Fruit fly (Drosophila melanogaster): ENCODE data around the gene ssp6.

ssp6 gene

DNA sequence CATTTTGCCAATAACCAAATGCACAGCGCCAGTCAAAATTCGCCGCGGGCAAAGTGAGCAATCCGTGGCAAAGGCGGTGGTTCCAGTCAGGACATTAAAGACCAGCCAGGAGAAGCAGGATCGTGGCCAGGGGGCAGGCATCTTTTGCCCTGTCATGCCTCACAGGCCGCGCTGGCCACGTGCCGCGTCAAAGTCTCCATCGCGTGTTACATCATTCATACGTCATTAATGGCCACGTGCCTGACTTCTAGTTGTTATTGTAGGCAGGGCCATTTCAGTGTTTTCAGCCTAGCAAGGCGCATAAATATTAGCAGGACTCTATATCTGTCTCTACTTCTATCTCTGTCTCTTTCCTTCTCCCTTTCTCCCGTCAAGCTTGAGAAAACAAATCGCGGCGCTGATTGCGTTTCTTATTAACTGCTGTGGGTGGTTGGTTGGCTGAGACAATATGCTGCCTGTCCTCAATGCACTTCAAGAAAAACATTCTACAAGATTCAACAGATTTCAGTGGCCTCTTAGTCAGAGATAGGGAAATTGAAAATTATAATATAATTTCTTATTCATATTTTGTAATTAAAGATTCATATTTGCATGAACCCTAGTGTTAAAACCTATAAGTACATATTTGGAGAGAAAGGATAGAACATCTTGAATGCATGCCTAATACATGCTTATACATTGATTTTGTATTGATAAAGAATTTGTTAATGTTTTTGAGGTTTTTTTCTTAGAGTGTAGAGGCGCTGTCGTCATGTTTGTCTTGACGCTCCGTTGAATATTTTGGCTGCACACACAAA is 31.9 kb downstream of the ssp6 start:
- TF ChIP-seq CG30020 (tag; optimal IDR thresholded peaks at IDR 0.05) (no peak), CG14710 (tag; optimal IDR thresholded peaks at IDR 0.05) (peak; percentile 50), CG31441 (GFP tag; IDR thresholded peaks at IDR 0.05) (peak; percentile 48; the same call in 1 of the 2 replicates), CG7928 (GFP tag; optimal IDR thresholded peaks at IDR 0.05) (no peak), CG9727 (GFP tag; optimal IDR thresholded peaks at IDR 0.05) (no peak), CG15269 (tag; optimal IDR thresholded peaks at IDR 0.05) (no peak), pros (GFP tag; optimal IDR thresholded peaks at IDR 0.05) (peak; percentile 48), CG9817 (tag; optimal IDR thresholded peaks at IDR 0.05) (no peak), pfk (GFP tag; optimal IDR thresholded peaks at IDR 0.05) (no peak), bsh (GFP tag; optimal IDR thresholded peaks at IDR 0.05) (peak in 1 of 2 experiments; percentile 50), tap (tag; optimal IDR thresholded peaks at IDR 0.05) (peak; percentile 19), CG8924 (tag; optimal IDR thresholded peaks at IDR 0.05) (peak; percentile 9), CG1832 (GFP tag; optimal IDR thresholded peaks at IDR 0.05) (no peak), HmgD (GFP tag; optimal IDR thresholded peaks at IDR 0.05) (no peak), CG7987 (GFP tag; optimal IDR thresholded peaks at IDR 0.05) (no peak), CG17361 (GFP tag; IDR thresholded peaks at IDR 0.05) (peak; percentile 50; the same call in 1 of the 3 replicates), CG18764 (GFP tag; optimal IDR thresholded peaks at IDR 0.05) (no peak), CG14667 (GFP tag; IDR thresholded peaks at IDR 0.05) (no peak), Meics (GFP tag; optimal IDR thresholded peaks at IDR 0.05) (no peak), sc (optimal IDR thresholded peaks at IDR 0.05) (no peak), sc (GFP tag; optimal IDR thresholded peaks at IDR 0.05) (peak; percentile 6), CG12071 (GFP tag; optimal IDR thresholded peaks at IDR 0.05) (no peak), CG10431 (GFP tag; optimal IDR thresholded peaks at IDR 0.05) (no peak), D19B (GFP tag; optimal IDR thresholded peaks at IDR 0.05) (no peak), CG15696 (tag; optimal IDR thresholded peaks at IDR 0.05) (peak; percentile 25), Dll (GFP tag; IDR thresholded peaks at IDR 0.05; ENCODE audit: partially characterized antibody) (no peak), sens-2 (GFP tag; IDR thresholded peaks at IDR 0.05) (0 out of 2 replicates have a peak, but pooled peaks have one; percentile 12), br (optimal IDR thresholded peaks at IDR 0.05) (no peak), gem (tag; optimal IDR thresholded peaks at IDR 0.05) (peak; percentile 53), CG8089 (GFP tag; optimal IDR thresholded peaks at IDR 0.05) (no peak), nmo (GFP tag; optimal IDR thresholded peaks at IDR 0.05) (peak; percentile 23), fd102C (GFP tag; optimal IDR thresholded peaks at IDR 0.05) (no peak), CG1792 (GFP tag; optimal IDR thresholded peaks at IDR 0.05) (no peak), Sox100B (GFP tag; optimal IDR thresholded peaks at IDR 0.05) (peak; percentile 44), Jarid2 (GFP tag; optimal IDR thresholded peaks at IDR 0.05) (no peak), Sox102F (GFP tag; optimal IDR thresholded peaks at IDR 0.05) (peak; percentile 8), peb (GFP tag; IDR thresholded peaks at IDR 0.05) (no peak), CG7839 (tag; optimal IDR thresholded peaks at IDR 0.05) (peak; percentile 19), CG9609 (GFP tag; optimal IDR thresholded peaks at IDR 0.05) (no peak), sens (GFP tag) (peak; percentile 6), D19A (tag; optimal IDR thresholded peaks at IDR 0.05) (peak; percentile 45), CG1602 (GFP tag; optimal IDR thresholded peaks at IDR 0.05) (no peak), CG8478 (optimal IDR thresholded peaks at IDR 0.05) (no peak), lola (GFP tag; optimal IDR thresholded peaks at IDR 0.05) (peak in 1 of 3 experiments; percentile 45), Med (GFP tag) (peak; percentile 37), usp (GFP tag; optimal IDR thresholded peaks at IDR 0.05) (no peak), CG34422 (GFP tag; IDR thresholded peaks at IDR 0.05) (no peak), CG18262 (tag; optimal IDR thresholded peaks at IDR 0.05) (peak; percentile 57), Max (GFP tag; optimal IDR thresholded peaks at IDR 0.05) (no peak), CG3065 (GFP tag; optimal IDR thresholded peaks at IDR 0.05) (no peak)

All from whole organism, embryonic.